Worm (Caenorhabditis elegans): ENCODE data around the gene Y41E3.8.
A peak's percentile ranks its signal among the peaks of the same experiment; 100 is the strongest.

DNA sequence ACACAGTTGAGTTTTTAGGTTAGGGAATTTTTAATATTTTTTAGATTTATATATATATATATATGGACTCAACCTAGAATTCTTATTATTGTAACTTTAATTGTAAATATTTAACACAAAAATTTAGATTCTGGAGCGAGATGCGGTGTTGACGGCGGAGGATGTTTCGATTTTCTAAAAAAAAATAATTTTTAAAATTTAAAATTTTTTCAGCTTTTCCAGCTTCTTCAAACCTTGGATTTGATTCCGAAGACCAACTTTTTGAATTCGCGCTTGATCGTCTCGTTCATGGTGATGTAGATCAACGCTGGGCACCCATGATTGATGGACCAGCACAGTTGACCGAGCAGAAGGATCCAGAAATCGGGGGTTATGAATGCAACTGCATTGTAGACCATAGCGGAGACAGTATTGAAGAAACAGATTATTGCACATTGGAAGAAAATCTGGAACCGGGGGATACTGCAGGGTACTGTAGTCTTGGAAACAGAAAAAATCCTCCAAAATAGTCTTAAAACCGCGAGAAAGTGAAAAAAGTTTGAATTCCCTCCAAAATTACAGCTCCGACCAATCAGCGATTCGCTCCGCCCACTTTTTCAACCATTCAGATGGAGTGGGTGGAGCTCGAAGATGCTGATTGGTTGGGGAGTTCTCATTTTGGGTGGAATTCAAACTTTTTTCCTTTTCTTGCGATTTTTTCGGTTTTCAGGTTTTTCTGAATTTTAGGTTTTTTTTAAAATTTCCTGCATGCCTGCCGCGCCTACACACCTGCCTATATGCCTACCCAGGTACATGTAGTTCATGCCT lies 20.7 kb upstream of the Y41E3.8 start:
- no peak for TF ChIP-seq med-1 (GFP tag; optimal IDR thresholded peaks at IDR 0.05; ENCODE audit: insufficient read depth)
- peak; percentile 37; the same call in 1 of the 2 replicates for TF ChIP-seq flt-1 (GFP tag; IDR thresholded peaks at IDR 0.05)
